Fruit fly (Drosophila melanogaster) whole organism, wandering third instar larva: ENCODE results near the gene lic.
A peak's percentile ranks its signal among the peaks of the same experiment; 100 is the strongest.

ENCODE experiments used
- Abd-B ChIP-seq: fragments of >200 bp; optimal IDR thresholded peaks from 2 replicates; lab custom pipeline; 2017; ENCODE audit warnings: missing biosample characterization, missing genetic modification characterization
- fru ChIP-seq: fragments of 200-800 bp; sonication (Bioruptor generic); optimal IDR thresholded peaks from 3 replicates; lab custom pipeline; 2016; ENCODE audit warnings: missing biosample characterization, mild to moderate bottlenecking, missing genetic modification characterization
- h ChIP-seq: fragments of 200-800 bp; sonication (Bioruptor generic); optimal IDR thresholded peaks from 3 replicates; lab custom pipeline; 2016; ENCODE audit warnings: missing biosample characterization, mild to moderate bottlenecking, missing genetic modification characterization
- pan ChIP-seq: fragments of >200 bp; optimal IDR thresholded peaks from 2 replicates; lab custom pipeline; 2017
- sage ChIP-seq: fragments of 200-800 bp; sonication (Bioruptor generic); optimal IDR thresholded peaks from 2 replicates; lab custom pipeline; 2016; ENCODE audit warnings: missing biosample characterization, mild to moderate bottlenecking, missing genetic modification characterization
- usp ChIP-seq: fragments of >200 bp; optimal IDR thresholded peaks from 2 replicates; lab custom pipeline; 2017; ENCODE audit warnings: missing biosample characterization, missing genetic modification characterization
- woc ChIP-seq: sonication (Bioruptor generic); optimal IDR thresholded peaks from 2 replicates; lab custom pipeline; 2016; ENCODE audit warnings: missing biosample characterization, mild to moderate bottlenecking, missing genetic modification characterization

- TF ChIP-seq pan (lab: Kevin White, UChicago), result no peak
- no peak for TF ChIP-seq Abd-B (GFP tag; lab: Kevin White, UChicago)
- no peak for TF ChIP-seq woc (GFP tag; lab: Kevin White, UChicago)
- peak; percentile 27 for TF ChIP-seq h (GFP tag; lab: Kevin White, UChicago)
- TF ChIP-seq sage (GFP tag; lab: Kevin White, UChicago), result no peak
- no peak for TF ChIP-seq usp
- TF ChIP-seq fru (GFP tag; lab: Kevin White, UChicago), result no peak
These were observed 10.9 kb downstream of the lic start for dm6 chrX:13101817-13102216.
